Fruit fly (Drosophila melanogaster): Measurements from ENCODE around the gene SdhC.

The SdhC gene

dm6 chr3R:11226496-11226895, 16.8 kb upstream of the SdhC start, which contains the start of gene CG17726:
TSS of gene CG17726 (plus strand) at chr3R:11226762.
- TF ChIP-seq CG11294 (GFP tag; IDR thresholded peaks at IDR 0.05) (peak; percentile 95), CG34406 (GFP tag; optimal IDR thresholded peaks at IDR 0.05) (peak; percentile 99), CG8632 (GFP tag; optimal IDR thresholded peaks at IDR 0.05) (peak; percentile 97), CG15336 (GFP tag; IDR thresholded peaks at IDR 0.05) (peak; percentile 99), Sox14 (GFP tag; optimal IDR thresholded peaks at IDR 0.05) (peak; percentile 97), vri (GFP tag; optimal IDR thresholded peaks at IDR 0.05) (no peak), CG8319 (GFP tag; optimal IDR thresholded peaks at IDR 0.05) (no peak), Blimp-1 (GFP tag; optimal IDR thresholded peaks at IDR 0.05) (peak; percentile 80), Ets21C (GFP tag; optimal IDR thresholded peaks at IDR 0.05) (peak; percentile 92), CG8119 (GFP tag; IDR thresholded peaks at IDR 0.05) (peak; percentile 99), OdsH (GFP tag; optimal IDR thresholded peaks at IDR 0.05) (peak; percentile 97), CG10669 (GFP tag; optimal IDR thresholded peaks at IDR 0.05) (peak; percentile 94), esn (GFP tag; optimal IDR thresholded peaks at IDR 0.05) (peak; percentile 98), CG6792 (GFP tag; optimal IDR thresholded peaks at IDR 0.05) (peak; percentile 97), fkh (GFP tag; optimal IDR thresholded peaks at IDR 0.05) (no peak), CG4318 (GFP tag; optimal IDR thresholded peaks at IDR 0.05) (no peak), lz (GFP tag; optimal IDR thresholded peaks at IDR 0.05) (peak; percentile 97), CG6854 (GFP tag; optimal IDR thresholded peaks at IDR 0.05) (peak; percentile 89), dsx (GFP tag; optimal IDR thresholded peaks at IDR 0.05; ENCODE audit: poor library complexity, severe bottlenecking) (peak; percentile 96), CG6163 (GFP tag; IDR thresholded peaks at IDR 0.05) (peak; percentile 99), Smox (GFP tag; optimal IDR thresholded peaks at IDR 0.05) (peak; percentile 97), fd59A (GFP tag; optimal IDR thresholded peaks at IDR 0.05) (peak; percentile 90), CG6276 (GFP tag; optimal IDR thresholded peaks at IDR 0.05) (no peak), CG11902 (GFP tag; optimal IDR thresholded peaks at IDR 0.05) (peak; percentile 92), ss (GFP tag; optimal IDR thresholded peaks at IDR 0.05) (peak in 1 of 2 experiments; percentile 96), CG31627 (GFP tag; optimal IDR thresholded peaks at IDR 0.05) (peak; percentile 97), Hr4 (GFP tag; optimal IDR thresholded peaks at IDR 0.05) (no peak), spab (GFP tag; optimal IDR thresholded peaks at IDR 0.05) (no peak), topi (GFP tag; optimal IDR thresholded peaks at IDR 0.05) (peak; percentile 97), Sox15 (GFP tag; optimal IDR thresholded peaks at IDR 0.05) (peak; percentile 94), salr (GFP tag; optimal IDR thresholded peaks at IDR 0.05) (peak; percentile 89 to 95), Gug (GFP tag; IDR thresholded peaks at IDR 0.05) (peak; percentile 96), eg (GFP tag; IDR thresholded peaks at IDR 0.05) (peak; percentile 99), Hr39 (GFP tag; optimal IDR thresholded peaks at IDR 0.05) (peak; percentile 95), CG9139 (GFP tag; optimal IDR thresholded peaks at IDR 0.05) (peak; percentile 94), CG6808 (GFP tag; optimal IDR thresholded peaks at IDR 0.05) (peak; percentile 89), achi (GFP tag; optimal IDR thresholded peaks at IDR 0.05) (peak; percentile 96), net (GFP tag; optimal IDR thresholded peaks at IDR 0.05) (peak; percentile 96), pdm3 (GFP tag; optimal IDR thresholded peaks at IDR 0.05) (peak; percentile 97), Lpt (GFP tag; optimal IDR thresholded peaks at IDR 0.05) (peak; percentile 87), svp (GFP tag) (peak; percentile 98), CG10631 (GFP tag; optimal IDR thresholded peaks at IDR 0.05) (no peak), CG7368 (GFP tag; optimal IDR thresholded peaks at IDR 0.05) (peak; percentile 94), Hr38 (GFP tag; optimal IDR thresholded peaks at IDR 0.05) (no peak), dac (GFP tag; optimal IDR thresholded peaks at IDR 0.05) (peak; percentile 71), CG3919 (GFP tag; optimal IDR thresholded peaks at IDR 0.05) (peak; percentile 97), acj6 (GFP tag; optimal IDR thresholded peaks at IDR 0.05) (peak; percentile 97), Eip78C (GFP tag) (peak; percentile 99), Sox102F (GFP tag; optimal IDR thresholded peaks at IDR 0.05) (peak; percentile 92), Ets96B (tag; optimal IDR thresholded peaks at IDR 0.05) (peak; percentile 97), fd85E (GFP tag; optimal IDR thresholded peaks at IDR 0.05) (no peak), cyc (GFP tag; optimal IDR thresholded peaks at IDR 0.05) (peak; percentile 95), Eip93F (GFP tag; optimal IDR thresholded peaks at IDR 0.05) (peak; percentile 76)
